Fruit fly (Drosophila melanogaster): ENCODE results near the gene Pfdn1.

Pfdn1 gene

DNA sequence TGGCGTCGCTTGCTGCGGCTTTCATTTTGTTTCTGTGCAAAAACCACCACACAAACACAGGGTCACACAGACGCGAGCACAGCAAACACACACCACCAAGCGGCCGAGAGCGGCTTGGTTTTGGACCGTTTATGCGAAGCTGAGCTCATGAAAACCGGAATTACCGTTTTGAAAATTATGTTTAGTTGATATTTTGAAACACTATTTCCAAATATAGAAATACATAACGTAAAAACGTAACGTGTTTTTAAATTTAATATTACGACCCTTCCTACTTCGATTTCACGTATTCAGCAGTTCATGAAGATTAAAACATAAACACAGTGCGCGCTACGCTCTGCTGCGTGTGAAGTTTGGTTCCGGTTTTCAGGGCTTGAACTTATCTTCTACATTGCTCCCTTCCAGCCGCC, 17.7 kb upstream of the Pfdn1 start (continued):
- peak; percentile 79 for TF ChIP-seq fu2 (GFP tag; optimal IDR thresholded peaks at IDR 0.05)
- TF ChIP-seq scrt (GFP tag; optimal IDR thresholded peaks at IDR 0.05), result peak; percentile 96
- no peak for TF ChIP-seq Dfd (GFP tag; optimal IDR thresholded peaks at IDR 0.05)
- TF ChIP-seq CG3163 (GFP tag; optimal IDR thresholded peaks at IDR 0.05), result peak; percentile 81
- peak in 1 of 3 experiments; percentile 95 for TF ChIP-seq lola (GFP tag; optimal IDR thresholded peaks at IDR 0.05)
- TF ChIP-seq CG3847 (GFP tag; IDR thresholded peaks at IDR 0.05), result peak; percentile 94
- peak; percentile 85 for TF ChIP-seq CG4282 (GFP tag; optimal IDR thresholded peaks at IDR 0.05)
- TF ChIP-seq CG17802 (tag; optimal IDR thresholded peaks at IDR 0.05), result peak; percentile 65
- no peak for TF ChIP-seq mld (GFP tag; IDR thresholded peaks at IDR 0.05; ENCODE audit: partially characterized antibody)
- TF ChIP-seq Hsf (GFP tag; optimal IDR thresholded peaks at IDR 0.05), result peak; percentile 94
- TF ChIP-seq al (GFP tag; IDR thresholded peaks at IDR 0.05), result peak; percentile 69
- TF ChIP-seq onecut (GFP tag; IDR thresholded peaks at IDR 0.05), result peak; percentile 95
- peak; percentile 94 for TF ChIP-seq CG11247 (GFP tag; IDR thresholded peaks at IDR 0.05)
- TF ChIP-seq CG15514 (GFP tag; optimal IDR thresholded peaks at IDR 0.05), result peak; percentile 93
- TF ChIP-seq Nf-YA (GFP tag; IDR thresholded peaks at IDR 0.05), result peak; percentile 90
- TF ChIP-seq Rfx (GFP tag; IDR thresholded peaks at IDR 0.05), result peak; percentile 97
- 0 out of 3 replicates have a peak, but pooled peaks have one; percentile 17 for TF ChIP-seq jigr1 (GFP tag; IDR thresholded peaks at IDR 0.05)
- TF ChIP-seq CG18476 (GFP tag; optimal IDR thresholded peaks at IDR 0.05), result peak; percentile 95
- no peak for TF ChIP-seq nerfin-2 (GFP tag; IDR thresholded peaks at IDR 0.05; ENCODE audit: partially characterized antibody)
- peak; percentile 58; the same call in 1 of the 2 replicates for TF ChIP-seq CG6272 (GFP tag; IDR thresholded peaks at IDR 0.05)
- peak; percentile 91 for TF ChIP-seq Ssrp (tag; optimal IDR thresholded peaks at IDR 0.05)
- peak; percentile 94 for TF ChIP-seq Bteb2 (GFP tag; optimal IDR thresholded peaks at IDR 0.05)
- peak; percentile 92 for TF ChIP-seq Dip3 (GFP tag; optimal IDR thresholded peaks at IDR 0.05)
- peak; percentile 88 for TF ChIP-seq CG7271 (tag; optimal IDR thresholded peaks at IDR 0.05)
- peak; percentile 88 for TF ChIP-seq CG8359 (GFP tag; optimal IDR thresholded peaks at IDR 0.05; ENCODE audit: borderline replicate concordance)
- peak; percentile 96 for TF ChIP-seq CG1233 (GFP tag; optimal IDR thresholded peaks at IDR 0.05)
- TF ChIP-seq aop (GFP tag; IDR thresholded peaks at IDR 0.05), result 0 out of 2 replicates have a peak, but pooled peaks have one; percentile 31
- peak; percentile 84; the same call in 2 of the 3 replicates for TF ChIP-seq CG3726 (GFP tag; IDR thresholded peaks at IDR 0.05)
- TF ChIP-seq ab (GFP tag; optimal IDR thresholded peaks at IDR 0.05), result peak; percentile 60
- TF ChIP-seq Spps (tag; optimal IDR thresholded peaks at IDR 0.05), result peak; percentile 95
- TF ChIP-seq CG10654 (GFP tag; optimal IDR thresholded peaks at IDR 0.05), result peak; percentile 90
- peak; percentile 95 for TF ChIP-seq repo (GFP tag; optimal IDR thresholded peaks at IDR 0.05)
- peak; percentile 98 for TF ChIP-seq Hmr (GFP tag; optimal IDR thresholded peaks at IDR 0.05)
- peak; percentile 97 for TF ChIP-seq BtbVII (GFP tag; optimal IDR thresholded peaks at IDR 0.05)
- no peak for TF ChIP-seq gfzf (GFP tag; optimal IDR thresholded peaks at IDR 0.05)
- no peak for TF ChIP-seq unc-4 (GFP tag; IDR thresholded peaks at IDR 0.05; ENCODE audit: partially characterized antibody)
- TF ChIP-seq CG17328 (GFP tag; IDR thresholded peaks at IDR 0.05), result peak; percentile 96
- peak; percentile 97 for TF ChIP-seq CG3281 (GFP tag; optimal IDR thresholded peaks at IDR 0.05)
- TF ChIP-seq klu (GFP tag; IDR thresholded peaks at IDR 0.05), result peak; percentile 83
- TF ChIP-seq CG5245 (GFP tag; optimal IDR thresholded peaks at IDR 0.05), result peak; percentile 90
- TF ChIP-seq CG17186 (GFP tag; optimal IDR thresholded peaks at IDR 0.05), result peak; percentile 79
- TF ChIP-seq bigmax (GFP tag; optimal IDR thresholded peaks at IDR 0.05), result peak; percentile 29
- TF ChIP-seq CG17385 (GFP tag; optimal IDR thresholded peaks at IDR 0.05), result peak; percentile 94
- no peak for TF ChIP-seq ato (GFP tag; IDR thresholded peaks at IDR 0.05; ENCODE audit: partially characterized antibody)
- TF ChIP-seq CG13424 (tag; optimal IDR thresholded peaks at IDR 0.05), result peak; percentile 98
- TF ChIP-seq luna (GFP tag; optimal IDR thresholded peaks at IDR 0.05), result peak; percentile 83
- peak; percentile 38 for TF ChIP-seq CG9797 (GFP tag; optimal IDR thresholded peaks at IDR 0.05)
- TF ChIP-seq CG4707 (GFP tag; optimal IDR thresholded peaks at IDR 0.05), result peak; percentile 89
- no peak for TF ChIP-seq Tbp (GFP tag; optimal IDR thresholded peaks at IDR 0.05)
- TF ChIP-seq ttk (GFP tag; IDR thresholded peaks at IDR 0.05), result peak; percentile 92

Data from whole organism, embryonic.